Worm (Caenorhabditis elegans) whole organism, L2 larva: ENCODE measurements around the gene snf-5.

ENCODE experiments used
- C34F6.9 ChIP-seq: fragments of 150-350 bp; optimal IDR thresholded peaks from 2 replicates; lab custom pipeline; 2014; ENCODE audit warnings: missing biosample characterization, missing genetic modification characterization
- F13H6.1 ChIP-seq: sonication (generic microtip); optimal IDR thresholded peaks from 2 replicates; lab custom pipeline; 2016; ENCODE audit warnings: missing genetic modification characterization, missing compliant biosample characterization
- R02D3.7 ChIP-seq: fragments of 150-350 bp; optimal IDR thresholded peaks from 2 replicates; lab custom pipeline; 2014; ENCODE audit warnings: missing biosample characterization, missing genetic modification characterization
- Y55F3AM.14 ChIP-seq: fragments of 200-800 bp; sonication (Bioruptor generic); optimal IDR thresholded peaks from 2 replicates; lab custom pipeline; 2018; ENCODE audit warnings: mild to moderate bottlenecking, missing genetic modification characterization, missing compliant biosample characterization
- ama-1 ChIP-seq: fragments of 150-350 bp; optimal IDR thresholded peaks from 2 replicates; lab custom pipeline; 2018; ENCODE audit warnings: inconsistent platforms
- blmp-1 ChIP-seq: sonication (generic microtip); optimal IDR thresholded peaks from 2 replicates; lab custom pipeline; 2017; ENCODE audit warnings: missing genetic modification characterization, mild to moderate bottlenecking, missing compliant biosample characterization, antibody characterized with exemption, moderate library complexity; ENCODE audit not compliant: insufficient read depth
- ceh-16 ChIP-seq: fragments of 150-350 bp; optimal IDR thresholded peaks from 2 replicates; lab custom pipeline; 2014; ENCODE audit warnings: missing biosample characterization, missing genetic modification characterization
- crh-2 ChIP-seq: sonication (generic microtip); optimal IDR thresholded peaks from 2 replicates; lab custom pipeline; 2017; ENCODE audit warnings: missing biosample characterization, missing genetic modification characterization
- elt-1 ChIP-seq: fragments of 150-350 bp; optimal IDR thresholded peaks from 2 replicates; lab custom pipeline; 2014; ENCODE audit warnings: missing biosample characterization, missing genetic modification characterization
- fos-1 ChIP-seq: fragments of 150-350 bp; optimal IDR thresholded peaks from 2 replicates; lab custom pipeline; 2014; ENCODE audit warnings: missing biosample characterization, missing genetic modification characterization
- gmeb-1 ChIP-seq: fragments of 150-350 bp; optimal IDR thresholded peaks from 2 replicates; lab custom pipeline; 2014; ENCODE audit warnings: missing biosample characterization, missing genetic modification characterization
- lin-13 ChIP-seq: fragments of 150-350 bp; optimal IDR thresholded peaks from 2 replicates; lab custom pipeline; 2014; ENCODE audit warnings: missing biosample characterization, missing genetic modification reagents, missing genetic modification characterization
- lin-39 ChIP-seq: fragments of 150-350 bp; optimal IDR thresholded peaks from 2 replicates; lab custom pipeline; 2014; ENCODE audit warnings: missing biosample characterization, missing genetic modification reagents, missing genetic modification characterization
- mab-5 ChIP-seq: fragments of 150-350 bp; optimal IDR thresholded peaks from 2 replicates; lab custom pipeline; 2014; ENCODE audit warnings: missing biosample characterization, missing genetic modification characterization
- mbf-1 ChIP-seq: sonication (generic microtip); optimal IDR thresholded peaks from 2 replicates; lab custom pipeline; 2017; ENCODE audit warnings: missing biosample characterization, missing genetic modification characterization
- mdl-1 ChIP-seq, 2 experiments: fragments of 150-350 bp in 1 of 2; sonication (generic microtip) in 1 of 2; optimal IDR thresholded peaks; 2 replicates each; lab custom pipeline; 2017; ENCODE audit warnings: missing biosample characterization in 2 of 2, missing genetic modification characterization in 2 of 2
- nhr-10 ChIP-seq: sonication (generic microtip); optimal IDR thresholded peaks from 2 replicates; lab custom pipeline; 2017; ENCODE audit warnings: missing biosample characterization, missing genetic modification characterization
- nhr-11 ChIP-seq: fragments of 150-350 bp; optimal IDR thresholded peaks from 2 replicates; lab custom pipeline; 2014; ENCODE audit warnings: missing biosample characterization, missing genetic modification characterization
- nhr-129 ChIP-seq: fragments of 150-350 bp; optimal IDR thresholded peaks from 2 replicates; lab custom pipeline; 2014; ENCODE audit warnings: missing biosample characterization, missing genetic modification characterization
- nhr-21 ChIP-seq: fragments of 150-350 bp; optimal IDR thresholded peaks from 2 replicates; lab custom pipeline; 2014; ENCODE audit warnings: missing biosample characterization, missing genetic modification characterization
- nhr-23 ChIP-seq: fragments of 150-350 bp; optimal IDR thresholded peaks from 2 replicates; lab custom pipeline; 2014; ENCODE audit warnings: missing biosample characterization, missing genetic modification reagents, missing genetic modification characterization
- nhr-237 ChIP-seq: fragments of 150-350 bp; optimal IDR thresholded peaks from 2 replicates; lab custom pipeline; 2014; ENCODE audit warnings: missing biosample characterization, missing genetic modification characterization
- nhr-25 ChIP-seq: fragments of 150-350 bp; sonication (generic microtip); optimal IDR thresholded peaks from 3 replicates; lab custom pipeline; 2014; ENCODE audit warnings: missing biosample characterization, missing genetic modification characterization
- nhr-77 ChIP-seq: fragments of 150-350 bp; optimal IDR thresholded peaks from 2 replicates; lab custom pipeline; 2014; ENCODE audit warnings: missing biosample characterization, missing genetic modification characterization
- skn-1 ChIP-seq: sonication (generic microtip); optimal IDR thresholded peaks from 2 replicates; lab custom pipeline; 2017; ENCODE audit warnings: missing biosample characterization, missing genetic modification characterization
- unc-39 ChIP-seq: fragments of 150-350 bp; optimal IDR thresholded peaks from 2 replicates; lab custom pipeline; 2014; ENCODE audit warnings: missing biosample characterization, missing genetic modification characterization
- unc-55 ChIP-seq: fragments of 150-350 bp; sonication (generic microtip); optimal IDR thresholded peaks from 3 replicates; lab custom pipeline; 2014; ENCODE audit warnings: missing biosample characterization, missing genetic modification reagents, missing genetic modification characterization
- unc-62 ChIP-seq: fragments of 150-350 bp; optimal IDR thresholded peaks from 2 replicates; lab custom pipeline; 2014; ENCODE audit warnings: missing biosample characterization, missing genetic modification reagents, missing genetic modification characterization
- ztf-11 ChIP-seq: sonication (generic microtip); optimal IDR thresholded peaks from 2 replicates; lab custom pipeline; 2017; ENCODE audit warnings: missing biosample characterization, missing genetic modification characterization

The snf-5 gene

ce11 chrII:12901025-12901424, 35.4 kb upstream of the snf-5 start, which contains the start of gene clec-65:
Gene clec-65, plus strand, starts transcription at chrII:12901325.
- no peak for TF ChIP-seq mbf-1
- TF ChIP-seq gmeb-1 = no peak
- no peak for TF ChIP-seq blmp-1 (tag; lab: Kevin White, UChicago)
- peak; percentile 70 for TF ChIP-seq fos-1 (tag; lab: Kevin White, UChicago)
- TF ChIP-seq mab-5 (tag; lab: Kevin White, UChicago) = no peak
- no peak for TF ChIP-seq skn-1 (tag; lab: Kevin White, UChicago)
- TF ChIP-seq mdl-1 (tag; optimal IDR thresholded peaks at IDR 0.05; lab: Kevin White, UChicago) = no peak
- TF ChIP-seq nhr-129 (tag; lab: Kevin White, UChicago) = no peak

- TF ChIP-seq fos-1 (tag; lab: Kevin White, UChicago) = peak; percentile 32
- TF ChIP-seq ztf-11 = no peak
These were observed 32.4 kb upstream of the snf-5 start, which contains the start of gene clec-64 for ce11 chrII:12897942-12898341. Gene clec-64, plus strand, starts transcription at chrII:12898242.

DNA sequence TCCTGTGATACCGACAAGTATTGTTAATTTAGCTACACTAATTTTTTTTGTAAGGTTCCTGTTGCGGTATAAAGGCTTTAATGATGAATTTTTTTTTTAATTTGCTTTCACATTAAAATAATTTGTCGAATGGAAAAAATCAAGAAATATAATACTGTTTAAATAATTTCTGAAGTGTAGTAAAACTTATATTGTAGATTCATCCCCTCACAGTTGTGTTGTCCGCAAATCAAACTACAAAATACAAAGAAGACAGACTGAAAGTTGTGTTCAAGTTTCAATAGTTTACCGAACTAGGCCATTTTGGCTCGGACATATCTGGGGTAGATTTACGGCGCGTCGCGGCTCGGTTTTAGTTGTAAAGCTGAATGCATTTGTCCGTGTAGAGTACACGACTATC, 31.8 kb upstream of the snf-5 start:
- no peak for TF ChIP-seq ama-1 (lab: Kevin White, UChicago)
- TF ChIP-seq mab-5 (tag; lab: Kevin White, UChicago) = no peak
- no peak for TF ChIP-seq nhr-21 (tag; lab: Kevin White, UChicago)
- TF ChIP-seq R02D3.7 = no peak
- TF ChIP-seq Y55F3AM.14 (GFP tag; lab: Kevin White, UChicago) = no peak
- no peak for TF ChIP-seq nhr-23 (tag; lab: Kevin White, UChicago)
- TF ChIP-seq mdl-1 (tag; optimal IDR thresholded peaks at IDR 0.05; lab: Kevin White, UChicago) = no peak

ce11 chrII:12896666-12897065, 31.1 kb upstream of the snf-5 start:
- TF ChIP-seq fos-1 (tag; lab: Kevin White, UChicago) (no peak), mab-5 (tag; lab: Kevin White, UChicago) (no peak), unc-62 (GFP tag; lab: Kevin White, UChicago) (no peak), skn-1 (tag; lab: Kevin White, UChicago) (no peak), mdl-1 (tag; optimal IDR thresholded peaks at IDR 0.05; lab: Kevin White, UChicago) (no peak)

DNA sequence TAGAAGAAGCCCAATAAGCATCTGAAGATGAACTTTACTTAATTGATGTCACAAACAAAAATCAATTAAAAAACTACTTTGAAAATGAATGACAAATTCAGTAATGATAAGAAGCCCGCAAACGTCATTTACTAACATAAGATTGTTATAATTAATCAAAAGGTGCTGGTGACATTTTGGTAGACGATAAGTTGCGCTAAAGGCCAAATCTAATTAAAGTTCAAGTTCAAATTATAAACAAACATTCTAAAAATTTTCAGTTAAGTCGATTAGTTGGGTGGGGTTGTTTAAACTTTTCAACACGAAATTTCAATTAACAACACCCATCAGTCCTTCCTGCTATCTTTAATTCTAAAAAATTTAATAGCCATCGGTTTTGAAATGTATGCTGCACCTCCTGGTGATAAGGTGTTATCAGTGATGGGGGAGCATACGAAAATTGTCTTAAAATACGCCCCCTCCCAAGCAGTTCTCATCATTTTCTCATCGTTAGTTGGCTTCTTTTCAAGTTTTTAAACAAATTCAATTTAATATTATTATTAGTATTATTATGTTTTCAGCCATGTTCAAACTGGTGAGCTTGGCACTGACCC, 29.6 kb upstream of the snf-5 start, which contains the start of the genes clec-62 and clec-63:
Gene clec-62 (minus strand): TSS at position 51 of the 593 bp plus-strand sequence.
Gene clec-63 (plus strand): TSS at position 561 of the 593 bp plus-strand sequence.
- TF ChIP-seq nhr-77 (no peak), elt-1 (tag; lab: Kevin White, UChicago) (no peak), nhr-25 (tag; lab: Kevin White, UChicago) (no peak), mdl-1 (tag; optimal IDR thresholded peaks at IDR 0.05; lab: Kevin White, UChicago) (no peak), skn-1 (tag; lab: Kevin White, UChicago) (peak; percentile 29), unc-39 (tag; lab: Kevin White, UChicago) (no peak), ama-1 (lab: Kevin White, UChicago) (no peak), lin-13 (GFP tag; lab: Kevin White, UChicago) (no peak), unc-62 (GFP tag; lab: Kevin White, UChicago) (no peak), blmp-1 (tag; lab: Kevin White, UChicago) (no peak), crh-2 (peak; percentile 30), nhr-10 (no peak), nhr-11 (tag; lab: Kevin White, UChicago) (no peak), mbf-1 (no peak), unc-55 (no peak), ztf-11 (no peak), nhr-237 (tag; lab: Kevin White, UChicago) (no peak), fos-1 (tag; lab: Kevin White, UChicago) (peak; percentile 93), gmeb-1 (no peak), nhr-23 (tag; lab: Kevin White, UChicago) (no peak), ceh-16 (tag; lab: Kevin White, UChicago) (no peak), F13H6.1 (no peak), C34F6.9 (tag; lab: Kevin White, UChicago) (no peak), Y55F3AM.14 (GFP tag; lab: Kevin White, UChicago) (no peak), lin-39 (no peak)

DNA sequence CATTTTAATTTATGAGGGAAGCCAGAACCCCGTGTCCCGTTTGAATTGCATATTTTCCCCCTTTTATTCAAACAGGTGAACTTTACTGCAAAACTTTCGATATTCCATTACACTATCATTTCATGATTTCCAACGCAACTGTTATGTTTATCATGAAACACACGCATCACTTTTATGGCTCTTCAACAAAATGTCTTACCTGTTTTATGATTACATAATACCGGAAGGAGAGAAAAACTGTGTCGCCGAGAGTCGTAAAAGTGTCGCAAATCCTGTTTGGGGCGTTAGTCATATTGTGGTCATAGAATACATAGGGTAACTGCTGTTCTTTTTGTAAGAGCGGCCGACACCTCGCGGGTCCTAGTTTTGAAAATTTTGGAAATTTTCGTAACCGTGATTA, 26.8 kb upstream of the snf-5 start:
- TF ChIP-seq Y55F3AM.14 (GFP tag; lab: Kevin White, UChicago) = no peak
- peak; percentile 77 for TF ChIP-seq fos-1 (tag; lab: Kevin White, UChicago)
- TF ChIP-seq, all 48 proteins: peak for 1
